Worm (Caenorhabditis elegans) whole organism, L3 larva: Measurements from ENCODE around the gene F47G3.1.

Source experiments
- R02D3.7 ChIP-seq: fragments of 150-350 bp; optimal IDR thresholded peaks from 2 replicates; lab custom pipeline; 2014; ENCODE audit warnings: missing biosample characterization, missing genetic modification characterization
- egl-27 ChIP-seq: sonication (generic microtip); optimal IDR thresholded peaks from 4 replicates; lab custom pipeline; 2017; ENCODE audit warnings: missing biosample characterization, missing genetic modification reagents, missing genetic modification characterization
- elt-2 ChIP-seq: sonication (generic microtip); optimal IDR thresholded peaks from 2 replicates; lab custom pipeline; 2016; ENCODE audit warnings: missing genetic modification reagents, mild to moderate bottlenecking, missing genetic modification characterization, missing compliant biosample characterization
- fkh-10 ChIP-seq: sonication (generic microtip); optimal IDR thresholded peaks from 2 replicates; lab custom pipeline; 2017; ENCODE audit warnings: missing biosample characterization, missing genetic modification reagents, missing genetic modification characterization
- hmg-11 ChIP-seq: sonication (generic microtip); optimal IDR thresholded peaks from 2 replicates; lab custom pipeline; 2016; ENCODE audit warnings: missing genetic modification characterization, missing compliant biosample characterization
- lin-15B ChIP-seq: fragments of 150-350 bp; optimal IDR thresholded peaks from 2 replicates; lab custom pipeline; 2014; ENCODE audit warnings: missing biosample characterization, missing genetic modification characterization
- nhr-11 ChIP-seq: fragments of 150-350 bp; optimal IDR thresholded peaks from 2 replicates; lab custom pipeline; 2014; ENCODE audit warnings: missing biosample characterization, missing genetic modification characterization
- nhr-12 ChIP-seq: fragments of 150-350 bp; optimal IDR thresholded peaks from 2 replicates; lab custom pipeline; 2014; ENCODE audit warnings: missing biosample characterization, missing genetic modification characterization
- pha-4 ChIP-seq: fragments of 150-350 bp; optimal IDR thresholded peaks from 2 replicates; lab custom pipeline; 2014; ENCODE audit warnings: missing biosample characterization, missing genetic modification reagents, missing genetic modification characterization

ce11 chrX:2419777-2420176 lies 34.2 kb downstream of the F47G3.1 start, which contains the start of gene glr-7:
- TF ChIP-seq R02D3.7 (tag; lab: Kevin White, UChicago) (no peak), pha-4 (tag; lab: Kevin White, UChicago) (no peak), egl-27 (tag; lab: Kevin White, UChicago) (no peak), nhr-12 (no peak), lin-15B (tag; lab: Kevin White, UChicago) (no peak), elt-2 (tag; lab: Kevin White, UChicago) (no peak), nhr-11 (tag; lab: Kevin White, UChicago) (no peak), fkh-10 (no peak), hmg-11 (no peak)
